Fruit fly (Drosophila melanogaster) whole organism, prepupa: Measurements from ENCODE around the gene CG14655.

Source experiments
- Blimp-1 ChIP-seq: fragments of 200-800 bp; sonication (Bioruptor generic); optimal IDR thresholded peaks from 3 replicates; lab custom pipeline; 2017; ENCODE audit warnings: missing biosample characterization, missing genetic modification characterization, mild to moderate bottlenecking, moderate library complexity, missing genetic modification reagents
- CG10631 ChIP-seq: fragments of 200-800 bp; sonication (Bioruptor generic); optimal IDR thresholded peaks from 2 replicates; lab custom pipeline; 2016; ENCODE audit warnings: missing biosample characterization, missing genetic modification characterization
- CG11294 ChIP-seq: fragments of 200-800 bp; sonication (Bioruptor generic); IDR thresholded peaks from 2 replicates; pipeline ENCODE4 v1.3.6; 2022; ENCODE audit warnings: missing biosample characterization, missing genetic modification characterization
- CG11762 ChIP-seq: fragments of 200-800 bp; sonication (Bioruptor generic); optimal IDR thresholded peaks from 3 replicates; lab custom pipeline; 2016; ENCODE audit warnings: missing biosample characterization, missing genetic modification characterization; ENCODE audit not compliant: insufficient read depth
- CG11902 ChIP-seq: fragments of 200-800 bp; sonication (Bioruptor generic); optimal IDR thresholded peaks from 3 replicates; lab custom pipeline; 2016; ENCODE audit warnings: missing biosample characterization, missing genetic modification characterization
- CG15336 ChIP-seq: fragments of 200-800 bp; sonication (Bioruptor generic); IDR thresholded peaks from 2 replicates; pipeline ENCODE4 v1.3.6; 2022; ENCODE audit warnings: missing biosample characterization, missing genetic modification characterization
- CG1621 ChIP-seq: fragments of 200-800 bp; sonication (Bioruptor generic); optimal IDR thresholded peaks from 3 replicates; lab custom pipeline; 2018; ENCODE audit warnings: missing biosample characterization, mild to moderate bottlenecking, missing genetic modification characterization
- CG31627 ChIP-seq: fragments of 200-800 bp; sonication (Bioruptor generic); optimal IDR thresholded peaks from 3 replicates; lab custom pipeline; 2016; ENCODE audit warnings: missing biosample characterization, missing genetic modification characterization
- CG32006 ChIP-seq: fragments of 200-800 bp; sonication (Bioruptor generic); optimal IDR thresholded peaks from 3 replicates; lab custom pipeline; 2017; ENCODE audit warnings: missing biosample characterization, mild to moderate bottlenecking, missing genetic modification characterization
- CG4318 ChIP-seq: fragments of 200-800 bp; sonication (Bioruptor generic); optimal IDR thresholded peaks from 3 replicates; lab custom pipeline; 2017; ENCODE audit warnings: missing biosample characterization, mild to moderate bottlenecking, missing genetic modification characterization
- CG6163 ChIP-seq: fragments of 200-800 bp; sonication (Bioruptor generic); IDR thresholded peaks from 3 replicates; pipeline ENCODE4 v1.3.6; 2022; ENCODE audit warnings: missing biosample characterization, missing genetic modification characterization
- CG6276 ChIP-seq: fragments of 200-800 bp; sonication (Bioruptor generic); optimal IDR thresholded peaks from 2 replicates; lab custom pipeline; 2017; ENCODE audit warnings: missing biosample characterization, mild to moderate bottlenecking, missing genetic modification characterization
- CG6792 ChIP-seq: fragments of 200-800 bp; sonication (Bioruptor generic); optimal IDR thresholded peaks from 3 replicates; lab custom pipeline; 2016; ENCODE audit warnings: missing biosample characterization, missing genetic modification characterization
- CG6808 ChIP-seq: fragments of 200-800 bp; sonication (Bioruptor generic); optimal IDR thresholded peaks from 3 replicates; lab custom pipeline; 2017; ENCODE audit warnings: missing biosample characterization, missing genetic modification characterization, mild to moderate bottlenecking, moderate library complexity, missing genetic modification reagents
- CG6854 ChIP-seq: fragments of 200-800 bp; sonication (Bioruptor generic); optimal IDR thresholded peaks from 2 replicates; lab custom pipeline; 2017; ENCODE audit warnings: missing biosample characterization, mild to moderate bottlenecking, missing genetic modification characterization
- CG7368 ChIP-seq: fragments of 200-800 bp; sonication (Bioruptor generic); optimal IDR thresholded peaks from 3 replicates; lab custom pipeline; 2016; ENCODE audit warnings: missing biosample characterization, missing genetic modification characterization
- CG8119 ChIP-seq: fragments of 200-800 bp; sonication (Bioruptor generic); IDR thresholded peaks from 3 replicates; pipeline ENCODE4 v1.3.6; 2022; ENCODE audit warnings: missing biosample characterization, missing genetic modification characterization
- CG8319 ChIP-seq: fragments of 200-800 bp; sonication (Bioruptor generic); optimal IDR thresholded peaks from 3 replicates; lab custom pipeline; 2016; ENCODE audit warnings: missing biosample characterization, missing genetic modification characterization
- CG8632 ChIP-seq: fragments of 200-800 bp; sonication (Bioruptor generic); optimal IDR thresholded peaks from 3 replicates; lab custom pipeline; 2016; ENCODE audit warnings: missing biosample characterization, missing genetic modification characterization
- CG9139 ChIP-seq: fragments of 200-800 bp; sonication (Bioruptor generic); optimal IDR thresholded peaks from 3 replicates; lab custom pipeline; 2017; ENCODE audit warnings: missing biosample characterization, mild to moderate bottlenecking, missing genetic modification characterization
- Eip75B ChIP-seq: fragments of 200-800 bp; sonication (Bioruptor generic); optimal IDR thresholded peaks from 3 replicates; lab custom pipeline; 2016; ENCODE audit warnings: missing biosample characterization, missing genetic modification characterization
- Eip93F ChIP-seq: fragments of 200-800 bp; sonication (Bioruptor generic); optimal IDR thresholded peaks from 2 replicates; lab custom pipeline; 2016; ENCODE audit warnings: missing biosample characterization, mild to moderate bottlenecking, missing genetic modification characterization
- Ets21C ChIP-seq: fragments of 200-800 bp; sonication (Bioruptor generic); optimal IDR thresholded peaks from 3 replicates; lab custom pipeline; 2016; ENCODE audit warnings: missing biosample characterization, missing genetic modification characterization
- Ets96B ChIP-seq: fragments of 200-800 bp; optimal IDR thresholded peaks from 2 replicates; lab custom pipeline; 2019; ENCODE audit warnings: missing biosample characterization, mild to moderate bottlenecking, missing genetic modification characterization, moderate library complexity
- Gug ChIP-seq: fragments of 200-800 bp; sonication (Bioruptor generic); IDR thresholded peaks from 2 replicates; pipeline ENCODE4 v1.3.6; 2022; ENCODE audit warnings: missing biosample characterization, missing genetic modification characterization
- Hr4 ChIP-seq: fragments of 200-800 bp; sonication (Bioruptor generic); optimal IDR thresholded peaks from 3 replicates; lab custom pipeline; 2016; ENCODE audit warnings: missing biosample characterization, missing genetic modification characterization
- Lpt ChIP-seq: fragments of 200-800 bp; sonication (Bioruptor generic); optimal IDR thresholded peaks from 3 replicates; lab custom pipeline; 2016; ENCODE audit warnings: missing biosample characterization, missing genetic modification characterization
- Met ChIP-seq: fragments of 200-800 bp; sonication (Bioruptor generic); optimal IDR thresholded peaks from 3 replicates; lab custom pipeline; 2016; ENCODE audit warnings: missing biosample characterization, missing genetic modification characterization
- OdsH ChIP-seq: fragments of 200-800 bp; sonication (Bioruptor generic); optimal IDR thresholded peaks from 3 replicates; lab custom pipeline; 2016; ENCODE audit warnings: missing biosample characterization, missing genetic modification characterization
- Smox ChIP-seq: fragments of 200-800 bp; sonication (Bioruptor generic); optimal IDR thresholded peaks from 3 replicates; lab custom pipeline; 2016; ENCODE audit warnings: missing biosample characterization, missing genetic modification characterization
- Sox102F ChIP-seq: fragments of 200-800 bp; sonication (Bioruptor generic); optimal IDR thresholded peaks from 2 replicates; lab custom pipeline; 2016; ENCODE audit warnings: missing biosample characterization, mild to moderate bottlenecking, missing genetic modification characterization
- Sox15 ChIP-seq: fragments of 200-800 bp; sonication (Bioruptor generic); optimal IDR thresholded peaks from 3 replicates; lab custom pipeline; 2016; ENCODE audit warnings: missing biosample characterization, missing genetic modification characterization
- achi ChIP-seq: fragments of 200-800 bp; sonication (Bioruptor generic); optimal IDR thresholded peaks from 3 replicates; lab custom pipeline; 2016; ENCODE audit warnings: missing biosample characterization, missing genetic modification characterization
- acj6 ChIP-seq: fragments of 200-800 bp; sonication (Bioruptor generic); optimal IDR thresholded peaks from 3 replicates; lab custom pipeline; 2016; ENCODE audit warnings: missing biosample characterization, missing genetic modification characterization
- dac ChIP-seq: fragments of 200-800 bp; sonication (Bioruptor generic); optimal IDR thresholded peaks from 2 replicates; lab custom pipeline; 2017; ENCODE audit warnings: missing biosample characterization, mild to moderate bottlenecking, missing genetic modification characterization
- dsx ChIP-seq: fragments of 200-800 bp; optimal IDR thresholded peaks from 3 replicates; lab custom pipeline; 2019; ENCODE audit warnings: missing biosample characterization, mild to moderate bottlenecking, missing genetic modification characterization, moderate library complexity; ENCODE audit not compliant: poor library complexity, severe bottlenecking
- eg ChIP-seq: fragments of 200-800 bp; sonication (Bioruptor generic); IDR thresholded peaks from 3 replicates; pipeline ENCODE4 v1.3.6; 2022; ENCODE audit warnings: missing biosample characterization, missing genetic modification characterization
- esn ChIP-seq: fragments of 200-800 bp; sonication (Bioruptor generic); optimal IDR thresholded peaks from 2 replicates; lab custom pipeline; 2016; ENCODE audit warnings: missing biosample characterization, mild to moderate bottlenecking, missing genetic modification characterization, moderate library complexity
- fd59A ChIP-seq: fragments of 200-800 bp; sonication (Bioruptor generic); optimal IDR thresholded peaks from 2 replicates; lab custom pipeline; 2017; ENCODE audit warnings: missing biosample characterization, mild to moderate bottlenecking, missing genetic modification characterization, missing genetic modification reagents
- fd85E ChIP-seq: fragments of 200-800 bp; sonication (Bioruptor generic); optimal IDR thresholded peaks from 3 replicates; lab custom pipeline; 2016; ENCODE audit warnings: missing biosample characterization, missing genetic modification characterization
- fkh ChIP-seq: fragments of 200-800 bp; sonication (Bioruptor generic); optimal IDR thresholded peaks from 3 replicates; lab custom pipeline; 2017; ENCODE audit warnings: missing biosample characterization, mild to moderate bottlenecking, missing genetic modification characterization, moderate library complexity
- lz ChIP-seq: fragments of 200-800 bp; sonication (Bioruptor generic); optimal IDR thresholded peaks from 3 replicates; lab custom pipeline; 2016; ENCODE audit warnings: missing biosample characterization, missing genetic modification characterization
- net ChIP-seq: fragments of 200-800 bp; sonication (Bioruptor generic); optimal IDR thresholded peaks from 3 replicates; lab custom pipeline; 2016; ENCODE audit warnings: missing biosample characterization, missing genetic modification characterization
- pdm3 ChIP-seq: fragments of 200-800 bp; sonication (Bioruptor generic); optimal IDR thresholded peaks from 3 replicates; lab custom pipeline; 2016; ENCODE audit warnings: missing biosample characterization, missing genetic modification characterization
- salr ChIP-seq, 2 experiments: fragments of 200-800 bp; sonication (Bioruptor generic); optimal IDR thresholded peaks; 3 replicates each; lab custom pipeline; 2016 to 2018; ENCODE audit warnings: missing biosample characterization in 2 of 2, missing genetic modification characterization in 2 of 2, mild to moderate bottlenecking in 1 of 2
- spab ChIP-seq: fragments of 200-800 bp; sonication (Bioruptor generic); optimal IDR thresholded peaks from 2 replicates; lab custom pipeline; 2017; ENCODE audit warnings: missing biosample characterization, mild to moderate bottlenecking, missing genetic modification characterization, missing genetic modification reagents
- ss ChIP-seq, 2 experiments: fragments of 200-800 bp; sonication (Bioruptor generic); optimal IDR thresholded peaks; 2 replicates in 1 of 2; 3 replicates in 1 of 2; lab custom pipeline; 2017 to 2018; ENCODE audit warnings: mild to moderate bottlenecking in 2 of 2, missing biosample characterization in 2 of 2, missing genetic modification characterization in 2 of 2, moderate library complexity in 1 of 2
- svp ChIP-seq: fragments of 200-800 bp; sonication (Bioruptor generic); peaks from one replicate; lab custom pipeline; 2016; ENCODE audit warnings: missing biosample characterization, missing genetic modification characterization
- topi ChIP-seq: fragments of 200-800 bp; sonication (Bioruptor generic); optimal IDR thresholded peaks from 3 replicates; lab custom pipeline; 2016; ENCODE audit warnings: missing biosample characterization, missing genetic modification characterization
- vri ChIP-seq: fragments of 200-800 bp; sonication (Bioruptor generic); optimal IDR thresholded peaks from 3 replicates; lab custom pipeline; 2016; ENCODE audit warnings: missing biosample characterization, mild to moderate bottlenecking, missing genetic modification characterization

The CG14655 gene

DNA sequence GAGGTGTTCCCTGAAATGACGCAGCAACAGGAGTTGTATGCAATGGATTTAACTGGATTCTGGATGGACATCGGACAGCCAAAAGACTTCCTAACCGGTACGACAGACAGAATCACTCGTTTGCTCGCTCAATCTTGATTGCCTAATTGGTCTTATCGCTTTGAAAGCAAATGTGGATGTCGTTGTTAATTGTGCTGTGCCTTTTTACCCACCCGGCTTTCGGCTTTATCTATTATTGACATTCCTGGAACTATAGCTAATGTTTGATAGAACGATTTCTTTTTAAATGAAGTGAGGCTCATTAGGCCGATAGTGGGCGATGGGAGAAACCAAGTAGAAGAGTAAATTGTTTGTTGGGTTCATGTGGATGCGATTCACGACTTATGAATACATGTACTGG, 34.6 kb upstream of the CG14655 start:
- TF ChIP-seq fkh (peak; percentile 45), CG4318 (GFP tag; lab: Kevin White, UChicago) (no peak)

DNA sequence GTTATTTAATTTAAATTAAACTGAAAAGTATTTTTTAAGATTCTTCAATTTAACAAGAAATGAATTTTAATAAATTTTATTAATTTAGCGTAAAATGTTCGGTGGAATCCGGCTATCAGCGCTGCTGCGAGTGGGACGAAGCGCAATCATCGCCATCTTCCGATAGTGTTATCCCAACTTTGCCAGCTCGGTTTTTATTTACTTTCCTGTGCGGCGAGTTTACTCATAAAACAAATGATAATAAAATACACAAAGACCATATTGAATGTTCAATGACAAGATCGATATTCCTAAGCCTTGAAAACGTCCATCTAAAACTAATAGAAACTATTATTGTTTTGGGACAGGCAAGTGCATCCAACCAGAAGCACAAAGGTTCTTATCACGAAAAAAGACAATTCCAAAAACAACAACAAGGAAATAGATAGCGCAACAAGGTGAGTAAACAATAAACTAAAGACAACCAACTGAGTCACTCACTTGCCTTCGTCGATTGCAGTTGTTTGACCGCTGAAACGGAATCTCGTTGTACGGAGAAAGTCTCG, 33.1 kb upstream of the CG14655 start:
- TF ChIP-seq CG6163 (GFP tag; lab: Robert Waterston, UW) (peak; percentile 63; the same call in 2 of the 3 replicates), lz (GFP tag; lab: Kevin White, UChicago) (peak; percentile 44), Hr4 (GFP tag; lab: Kevin White, UChicago) (no peak), CG10631 (GFP tag; lab: Kevin White, UChicago) (no peak), achi (GFP tag; lab: Kevin White, UChicago) (no peak), Gug (no peak), dac (GFP tag; lab: Kevin White, UChicago) (no peak), Ets21C (GFP tag; lab: Kevin White, UChicago) (no peak), topi (GFP tag; lab: Kevin White, UChicago) (peak; percentile 32), svp (no peak), vri (GFP tag; lab: Kevin White, UChicago) (peak; percentile 54), CG1621 (tag; lab: Kevin White, UChicago) (no peak), fd85E (no peak), Met (no peak), Lpt (no peak), CG32006 (GFP tag; lab: Kevin White, UChicago) (no peak), CG31627 (GFP tag; lab: Kevin White, UChicago) (peak; percentile 31), CG9139 (GFP tag; lab: Kevin White, UChicago) (no peak), salr (GFP tag; optimal IDR thresholded peaks at IDR 0.05; lab: Kevin White, UChicago) (peak in 1 of 2 experiments; percentile 21), CG8632 (no peak), CG11902 (peak; percentile 2), acj6 (GFP tag; lab: Kevin White, UChicago) (no peak), CG7368 (GFP tag; lab: Kevin White, UChicago) (no peak), Smox (GFP tag; lab: Kevin White, UChicago) (no peak), fkh (peak; percentile 99), CG6276 (GFP tag; lab: Kevin White, UChicago) (no peak), CG6854 (peak; percentile 37), CG15336 (GFP tag; lab: Robert Waterston, UW) (no peak), CG6792 (GFP tag; lab: Kevin White, UChicago) (no peak), Ets96B (tag; lab: Kevin White, UChicago) (no peak), ss (GFP tag; optimal IDR thresholded peaks at IDR 0.05; lab: Kevin White, UChicago) (peak; percentile 46 to 67), spab (no peak), CG6808 (no peak), Sox15 (GFP tag; lab: Kevin White, UChicago) (no peak), Eip93F (no peak), esn (GFP tag; lab: Kevin White, UChicago) (peak; percentile 45), CG11294 (GFP tag; lab: Robert Waterston, UW) (no peak), pdm3 (GFP tag; lab: Kevin White, UChicago) (no peak), CG8119 (GFP tag; lab: Robert Waterston, UW) (peak; percentile 31; the same call in 1 of the 3 replicates), Blimp-1 (GFP tag; lab: Kevin White, UChicago) (no peak), fd59A (GFP tag; lab: Kevin White, UChicago) (no peak), CG11762 (GFP tag; lab: Kevin White, UChicago) (no peak), net (GFP tag; lab: Kevin White, UChicago) (no peak), Sox102F (GFP tag; lab: Kevin White, UChicago) (no peak), dsx (GFP tag; lab: Kevin White, UChicago) (no peak), CG4318 (GFP tag; lab: Kevin White, UChicago) (no peak), CG8319 (GFP tag; lab: Kevin White, UChicago) (no peak), OdsH (GFP tag; lab: Kevin White, UChicago) (no peak), Eip75B (GFP tag; lab: Kevin White, UChicago) (no peak), eg (GFP tag; lab: Robert Waterston, UW) (no peak; the same call in 2 of the 3 replicates)
